Worm (Caenorhabditis elegans): ENCODE results near the gene F44G3.7.

DNA sequence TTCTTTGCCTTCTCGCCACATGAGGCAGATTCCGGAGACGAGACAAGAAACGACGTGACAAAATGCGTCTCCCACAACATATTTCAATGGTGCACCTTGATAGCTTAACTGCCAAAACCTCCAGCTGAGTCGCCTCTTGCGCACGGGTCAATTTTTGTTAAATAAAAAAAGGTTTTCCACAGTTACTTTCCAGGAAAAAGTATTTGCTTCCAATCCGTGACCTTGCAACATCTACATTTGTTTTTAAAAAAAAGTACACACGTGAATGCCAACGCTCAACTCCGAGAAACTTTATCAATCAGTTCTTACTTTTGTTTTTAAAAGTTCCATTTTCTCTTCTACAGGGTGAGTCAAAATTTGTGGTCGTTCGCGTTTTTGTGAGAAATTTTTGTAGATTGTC is 42.7 kb downstream of the F44G3.7 start, which contains the start of gene F22B8.7:
- no peak for TF ChIP-seq him-1 (tag; optimal IDR thresholded peaks at IDR 0.05)
- no peak for TF ChIP-seq mcd-1 (GFP tag; IDR thresholded peaks at IDR 0.05)
- TF ChIP-seq lin-40 (tag; optimal IDR thresholded peaks at IDR 0.05), result no peak
- TF ChIP-seq F37B4.10 (GFP tag; IDR thresholded peaks at IDR 0.05), result no peak
- TF ChIP-seq nhr-80 (tag; optimal IDR thresholded peaks at IDR 0.05), result no peak
- TF ChIP-seq hrde-1 (tag; optimal IDR thresholded peaks at IDR 0.05; ENCODE audit: borderline replicate concordance), result no peak
- TF ChIP-seq Y53G8AR.9 (GFP tag; conservative IDR thresholded peaks at IDR 0.05), result no peak
- no peak for TF ChIP-seq lsy-27 (tag; optimal IDR thresholded peaks at IDR 0.05; ENCODE audit: borderline replicate concordance, insufficient read depth)
- no peak for TF ChIP-seq lsl-1 (GFP tag; optimal IDR thresholded peaks at IDR 0.05)
- TF ChIP-seq B0336.3 (GFP tag; IDR thresholded peaks at IDR 0.05), result no peak
- TF ChIP-seq Y67H2A.10 (GFP tag; conservative IDR thresholded peaks at IDR 0.05), result no peak
